Worm (Caenorhabditis elegans) whole organism, mixed stage, embryonic: ENCODE results near the gene epic-3.

Experiments used
- M03D4.4 ChIP-seq: sonication (generic microtip); optimal IDR thresholded peaks from 2 replicates; lab custom pipeline; 2017; ENCODE audit warnings: mild to moderate bottlenecking, missing genetic modification characterization, missing compliant biosample characterization
- elt-1 ChIP-seq: sonication (generic microtip); optimal IDR thresholded peaks from 2 replicates; lab custom pipeline; 2017; ENCODE audit warnings: missing genetic modification characterization, mild to moderate bottlenecking, missing compliant biosample characterization, antibody characterized with exemption, moderate library complexity, borderline replicate concordance; ENCODE audit not compliant: insufficient read depth
- elt-3 ChIP-seq: fragments of 150-350 bp; optimal IDR thresholded peaks from 2 replicates; lab custom pipeline; 2014; ENCODE audit warnings: missing biosample characterization, missing genetic modification characterization
- hlh-1 ChIP-seq: fragments of 150-350 bp; optimal IDR thresholded peaks from 2 replicates; lab custom pipeline; 2014; ENCODE audit warnings: missing biosample characterization, missing genetic modification reagents, missing genetic modification characterization
- lin-13 ChIP-seq: fragments of 150-350 bp; optimal IDR thresholded peaks from 2 replicates; lab custom pipeline; 2014; ENCODE audit warnings: missing biosample characterization, missing genetic modification characterization
- lin-32 ChIP-seq: fragments of 200-800 bp; sonication (Bioruptor generic); optimal IDR thresholded peaks from 2 replicates; lab custom pipeline; 2018; ENCODE audit warnings: mild to moderate bottlenecking, missing genetic modification characterization, missing compliant biosample characterization
- lsy-2 ChIP-seq: fragments of 150-350 bp; optimal IDR thresholded peaks from 2 replicates; lab custom pipeline; 2014; ENCODE audit warnings: missing biosample characterization, missing genetic modification characterization
- mep-1 ChIP-seq: fragments of 150-350 bp; optimal IDR thresholded peaks from 2 replicates; lab custom pipeline; 2017; ENCODE audit warnings: missing biosample characterization, missing genetic modification reagents, missing genetic modification characterization, inconsistent platforms
- nhr-12 ChIP-seq: fragments of 150-350 bp; optimal IDR thresholded peaks from 2 replicates; lab custom pipeline; 2014; ENCODE audit warnings: missing biosample characterization, missing genetic modification characterization
- sptf-1 ChIP-seq: sonication (generic microtip); optimal IDR thresholded peaks from 2 replicates; lab custom pipeline; 2017; ENCODE audit warnings: mild to moderate bottlenecking, missing genetic modification characterization, moderate library complexity, missing compliant biosample characterization
- tbx-8 ChIP-seq: fragments of 200-800 bp; sonication (Bioruptor generic); optimal IDR thresholded peaks from 2 replicates; lab custom pipeline; 2018; ENCODE audit warnings: mild to moderate bottlenecking, missing genetic modification characterization, moderate library complexity, missing compliant biosample characterization
- unc-62 ChIP-seq: fragments of 150-350 bp; optimal IDR thresholded peaks from 2 replicates; lab custom pipeline; 2014; ENCODE audit warnings: missing biosample characterization, missing genetic modification reagents, missing genetic modification characterization
- ztf-11 ChIP-seq: fragments of 150-350 bp; optimal IDR thresholded peaks from 2 replicates; lab custom pipeline; 2014; ENCODE audit warnings: missing biosample characterization, missing genetic modification characterization

DNA sequence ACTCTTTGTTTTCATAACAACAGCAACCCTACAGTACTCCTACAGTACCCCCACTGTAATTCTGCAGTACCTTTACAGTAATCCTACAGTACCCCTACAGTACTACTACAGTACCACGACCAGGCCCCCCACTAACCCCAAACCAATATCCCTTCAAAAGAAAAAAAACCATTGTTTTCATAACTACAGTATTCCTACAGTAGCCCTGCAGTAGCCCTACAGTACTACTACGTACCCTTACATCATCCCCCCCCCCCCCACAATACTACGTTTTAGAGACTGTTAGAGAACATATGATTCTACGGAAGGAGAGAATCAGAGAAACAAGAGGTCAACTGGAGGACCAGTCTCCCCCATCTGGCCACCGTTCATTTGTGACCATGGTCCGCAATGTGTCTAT, 29.3 kb upstream of the epic-3 start, which contains the start of gene Y41D4A.3:
- TF ChIP-seq unc-62 (GFP tag; lab: Kevin White, UChicago) (no peak), elt-3 (no peak), lin-32 (GFP tag; lab: Kevin White, UChicago) (no peak), ztf-11 (tag; lab: Kevin White, UChicago) (no peak), elt-1 (tag; lab: Kevin White, UChicago) (no peak), lin-13 (no peak), tbx-8 (GFP tag; lab: Kevin White, UChicago) (no peak), sptf-1 (peak; percentile 36), mep-1 (tag; lab: Kevin White, UChicago) (no peak), nhr-12 (no peak), M03D4.4 (no peak), lsy-2 (peak; percentile 61), hlh-1 (tag; lab: Kevin White, UChicago) (no peak)
